Fruit fly (Drosophila melanogaster) whole organism, embryonic: ENCODE measurements around the gene CG15023.

Experiments used
- Atf-2 ChIP-seq: fragments of 200-800 bp; sonication (Bioruptor generic); optimal IDR thresholded peaks from 2 replicates; lab custom pipeline; 2016; ENCODE audit warnings: missing biosample characterization, missing genetic modification characterization
- CG10147 ChIP-seq: fragments of 200-800 bp; sonication (Bioruptor generic); optimal IDR thresholded peaks from 2 replicates; lab custom pipeline; 2019; ENCODE audit warnings: missing biosample characterization, mild to moderate bottlenecking, missing genetic modification characterization, moderate library complexity
- CG1024 ChIP-seq: fragments of 200-800 bp; sonication (Bioruptor generic); IDR thresholded peaks from 2 replicates; pipeline ENCODE4 v1.3.6; 2022; ENCODE audit warnings: missing biosample characterization, missing genetic modification characterization
- CG10321 ChIP-seq: fragments of 200-800 bp; sonication (Bioruptor generic); IDR thresholded peaks from 2 replicates; pipeline ENCODE4 v1.3.6; 2022; ENCODE audit warnings: missing biosample characterization, missing genetic modification characterization
- CG10431 ChIP-seq: fragments of 200-800 bp; sonication (Bioruptor generic); optimal IDR thresholded peaks from 3 replicates; lab custom pipeline; 2018; ENCODE audit warnings: missing biosample characterization, mild to moderate bottlenecking, missing genetic modification characterization
- CG10543 ChIP-seq: fragments of 200-800 bp; sonication (Bioruptor generic); optimal IDR thresholded peaks from 3 replicates; lab custom pipeline; 2017; ENCODE audit warnings: missing biosample characterization, mild to moderate bottlenecking, missing genetic modification characterization, moderate library complexity
- CG11093 ChIP-seq: fragments of 200-800 bp; sonication (Bioruptor generic); IDR thresholded peaks from 3 replicates; pipeline ENCODE4 v1.3.6; 2022; ENCODE audit warnings: missing biosample characterization, missing genetic modification characterization
- CG12236 ChIP-seq: fragments of 200-800 bp; sonication (Bioruptor generic); optimal IDR thresholded peaks from 2 replicates; lab custom pipeline; 2016; ENCODE audit warnings: missing biosample characterization, missing genetic modification characterization
- CG13424 ChIP-seq: fragments of 200-800 bp; sonication (Bioruptor generic); optimal IDR thresholded peaks from 2 replicates; lab custom pipeline; 2019; ENCODE audit warnings: missing biosample characterization, mild to moderate bottlenecking, missing genetic modification characterization, moderate library complexity
- CG15479 ChIP-seq: fragments of 200-800 bp; sonication (Bioruptor generic); optimal IDR thresholded peaks from 3 replicates; lab custom pipeline; 2019; ENCODE audit warnings: missing biosample characterization, mild to moderate bottlenecking, missing genetic modification characterization, moderate library complexity
- CG1602 ChIP-seq: fragments of 200-800 bp; sonication (Bioruptor generic); optimal IDR thresholded peaks from 3 replicates; lab custom pipeline; 2016; ENCODE audit warnings: missing biosample characterization, missing genetic modification characterization
- CG17186 ChIP-seq: fragments of 200-800 bp; sonication (Bioruptor generic); optimal IDR thresholded peaks from 3 replicates; lab custom pipeline; 2017; ENCODE audit warnings: missing biosample characterization, missing genetic modification reagents, missing genetic modification characterization
- CG2116 ChIP-seq: fragments of 200-800 bp; sonication (Bioruptor generic); optimal IDR thresholded peaks from 3 replicates; lab custom pipeline; 2018; ENCODE audit warnings: missing biosample characterization, mild to moderate bottlenecking, missing genetic modification characterization
- CG2199 ChIP-seq: fragments of 200-800 bp; sonication (Bioruptor generic); IDR thresholded peaks from 3 replicates; pipeline ENCODE4 v1.3.6; 2022; ENCODE audit warnings: missing biosample characterization, missing genetic modification characterization
- CG33557 ChIP-seq: fragments of 200-800 bp; sonication (Bioruptor generic); optimal IDR thresholded peaks from 2 replicates; lab custom pipeline; 2019; ENCODE audit warnings: missing biosample characterization, mild to moderate bottlenecking, missing genetic modification characterization, moderate library complexity
- CG34224 ChIP-seq: fragments of 200-800 bp; sonication (Bioruptor generic); IDR thresholded peaks from 3 replicates; pipeline ENCODE4 v1.3.6; 2022; ENCODE audit warnings: missing biosample characterization, missing genetic modification characterization; ENCODE audit not compliant: partially characterized antibody
- CG4404 ChIP-seq: fragments of 200-800 bp; sonication (Bioruptor generic); IDR thresholded peaks from 2 replicates; pipeline ENCODE4 v1.3.6; 2022; ENCODE audit warnings: missing biosample characterization, missing genetic modification characterization
- CG4617 ChIP-seq: fragments of 200-800 bp; sonication (Bioruptor generic); optimal IDR thresholded peaks from 3 replicates; lab custom pipeline; 2016; ENCODE audit warnings: missing biosample characterization, missing genetic modification characterization, borderline replicate concordance
- CG6765 ChIP-seq: fragments of 200-800 bp; sonication (Bioruptor generic); optimal IDR thresholded peaks from 3 replicates; lab custom pipeline; 2017; ENCODE audit warnings: missing biosample characterization, mild to moderate bottlenecking, missing genetic modification characterization
- CG7963 ChIP-seq: fragments of 200-800 bp; sonication (Bioruptor generic); IDR thresholded peaks from 3 replicates; pipeline ENCODE4 v1.3.6; 2022; ENCODE audit warnings: missing biosample characterization, missing genetic modification characterization; ENCODE audit not compliant: partially characterized antibody
- CG8765 ChIP-seq: fragments of 200-800 bp; sonication (Bioruptor generic); IDR thresholded peaks from 2 replicates; pipeline ENCODE4 v1.3.6; 2022; ENCODE audit warnings: missing biosample characterization, missing genetic modification characterization
- Camta ChIP-seq: fragments of 200-800 bp; sonication (Bioruptor generic); optimal IDR thresholded peaks from 2 replicates; lab custom pipeline; 2016; ENCODE audit warnings: missing biosample characterization, missing genetic modification characterization
- D ChIP-seq, 2 experiments: fragments of 200-800 bp in 1 of 2; fragments of >200 bp in 1 of 2; sonication (Bioruptor generic) in 1 of 2; optimal IDR thresholded peaks; 2 replicates in 1 of 2; 3 replicates in 1 of 2; lab custom pipeline; 2017; ENCODE audit warnings: mild to moderate bottlenecking in 1 of 2, missing biosample characterization in 1 of 2, missing genetic modification characterization in 1 of 2, missing genetic modification reagents in 1 of 2
- Dek ChIP-seq: fragments of 200-800 bp; sonication (Bioruptor generic); optimal IDR thresholded peaks from 3 replicates; lab custom pipeline; 2019; ENCODE audit warnings: missing biosample characterization, mild to moderate bottlenecking, missing genetic modification characterization, moderate library complexity
- Dll ChIP-seq: fragments of 200-800 bp; sonication (Bioruptor generic); IDR thresholded peaks from 4 replicates; pipeline ENCODE4 v1.3.6; 2022; ENCODE audit warnings: missing biosample characterization, missing genetic modification characterization; ENCODE audit not compliant: partially characterized antibody
- E2f2 ChIP-seq: fragments of 200-800 bp; sonication (Bioruptor generic); IDR thresholded peaks from 2 replicates; pipeline ENCODE4 v1.3.6; 2022; ENCODE audit warnings: missing biosample characterization, missing genetic modification characterization
- ERR ChIP-seq: fragments of 200-800 bp; sonication (Bioruptor generic); optimal IDR thresholded peaks from 2 replicates; lab custom pipeline; 2016; ENCODE audit warnings: missing biosample characterization, missing genetic modification characterization
- H2.0 ChIP-seq: fragments of 200-800 bp; sonication (Bioruptor generic); IDR thresholded peaks from 2 replicates; pipeline ENCODE4 v1.3.6; 2022; ENCODE audit warnings: missing biosample characterization, missing genetic modification characterization
- Hand ChIP-seq: fragments of 200-800 bp; sonication (Bioruptor generic); optimal IDR thresholded peaks from 2 replicates; lab custom pipeline; 2017; ENCODE audit warnings: mild to moderate bottlenecking, missing biosample characterization, missing genetic modification reagents, missing genetic modification characterization
- MESR4 ChIP-seq: fragments of 200-800 bp; sonication (Bioruptor generic); optimal IDR thresholded peaks from 2 replicates; lab custom pipeline; 2018; ENCODE audit warnings: missing biosample characterization, mild to moderate bottlenecking, missing genetic modification characterization, moderate library complexity
- NfI ChIP-seq: fragments of 200-800 bp; sonication (Bioruptor generic); optimal IDR thresholded peaks from 3 replicates; lab custom pipeline; 2018; ENCODE audit warnings: missing biosample characterization, mild to moderate bottlenecking, missing genetic modification characterization, moderate library complexity
- Ptx1 ChIP-seq: fragments of 200-800 bp; sonication (Bioruptor generic); IDR thresholded peaks from 2 replicates; pipeline ENCODE4 v1.3.6; 2022; ENCODE audit warnings: missing biosample characterization, missing genetic modification characterization
- Sox102F ChIP-seq: fragments of 200-800 bp; sonication (Bioruptor generic); optimal IDR thresholded peaks from 2 replicates; lab custom pipeline; 2018; ENCODE audit warnings: missing biosample characterization, mild to moderate bottlenecking, missing genetic modification characterization, moderate library complexity
- Usf ChIP-seq: fragments of 200-800 bp; sonication (Bioruptor generic); optimal IDR thresholded peaks from 2 replicates; lab custom pipeline; 2017; ENCODE audit warnings: missing genotype, missing biosample characterization, missing genetic modification characterization
- dimm ChIP-seq: fragments of 200-800 bp; sonication (Bioruptor generic); IDR thresholded peaks from 2 replicates; pipeline ENCODE4 v1.3.6; 2022; ENCODE audit warnings: missing biosample characterization, missing genetic modification characterization
- disco-r ChIP-seq: fragments of 200-800 bp; sonication (Bioruptor generic); optimal IDR thresholded peaks from 2 replicates; lab custom pipeline; 2016; ENCODE audit warnings: missing biosample characterization, missing genetic modification characterization
- dmrt11E ChIP-seq: fragments of 200-800 bp; sonication (Bioruptor generic); optimal IDR thresholded peaks from 3 replicates; lab custom pipeline; 2018; ENCODE audit warnings: missing biosample characterization, mild to moderate bottlenecking, missing genetic modification characterization, moderate library complexity
- ems ChIP-seq: fragments of 200-800 bp; sonication (Bioruptor generic); optimal IDR thresholded peaks from 3 replicates; lab custom pipeline; 2016; ENCODE audit warnings: missing biosample characterization, missing genetic modification characterization
- grau ChIP-seq: fragments of 200-800 bp; optimal IDR thresholded peaks from 3 replicates; lab custom pipeline; 2019; ENCODE audit warnings: missing biosample characterization, mild to moderate bottlenecking, missing genetic modification characterization, moderate library complexity
- gro ChIP-seq: fragments of 200-800 bp; sonication (Bioruptor generic); optimal IDR thresholded peaks from 2 replicates; lab custom pipeline; 2016; ENCODE audit warnings: missing biosample characterization, missing genetic modification characterization
- hb ChIP-seq: fragments of 200-800 bp; sonication (Bioruptor generic); IDR thresholded peaks from 3 replicates; pipeline ENCODE4 v1.3.6; 2022; ENCODE audit warnings: missing biosample characterization, missing genetic modification characterization; ENCODE audit not compliant: partially characterized antibody
- jing ChIP-seq: fragments of 200-800 bp; sonication (Bioruptor generic); optimal IDR thresholded peaks from 2 replicates; lab custom pipeline; 2018; ENCODE audit warnings: missing biosample characterization, mild to moderate bottlenecking, missing genetic modification characterization
- knrl ChIP-seq: fragments of 200-800 bp; sonication (Bioruptor generic); IDR thresholded peaks from 3 replicates; pipeline ENCODE4 v1.3.6; 2022; ENCODE audit warnings: missing biosample characterization, missing genetic modification characterization; ENCODE audit not compliant: partially characterized antibody
- mam ChIP-seq: fragments of 200-800 bp; sonication (Bioruptor generic); optimal IDR thresholded peaks from 3 replicates; lab custom pipeline; 2016; ENCODE audit warnings: missing biosample characterization, missing genetic modification characterization
- nmo ChIP-seq: fragments of 200-800 bp; sonication (Bioruptor generic); optimal IDR thresholded peaks from 2 replicates; lab custom pipeline; 2018; ENCODE audit warnings: missing biosample characterization, mild to moderate bottlenecking, missing genetic modification characterization, moderate library complexity
- seq ChIP-seq: fragments of 200-800 bp; sonication (Bioruptor generic); IDR thresholded peaks from 2 replicates; pipeline ENCODE4 v1.3.6; 2022; ENCODE audit warnings: missing biosample characterization, missing genetic modification characterization
- sug ChIP-seq: fragments of 200-800 bp; optimal IDR thresholded peaks from 2 replicates; lab custom pipeline; 2019; ENCODE audit warnings: missing biosample characterization, mild to moderate bottlenecking, missing genetic modification characterization, moderate library complexity
- trem ChIP-seq: fragments of 200-800 bp; optimal IDR thresholded peaks from 3 replicates; lab custom pipeline; 2019; ENCODE audit warnings: missing biosample characterization, mild to moderate bottlenecking, missing genetic modification characterization, moderate library complexity
- usp ChIP-seq: fragments of >200 bp; optimal IDR thresholded peaks from 2 replicates; lab custom pipeline; 2017; ENCODE audit warnings: missing biosample characterization, missing genetic modification characterization

Gene CG15023

DNA sequence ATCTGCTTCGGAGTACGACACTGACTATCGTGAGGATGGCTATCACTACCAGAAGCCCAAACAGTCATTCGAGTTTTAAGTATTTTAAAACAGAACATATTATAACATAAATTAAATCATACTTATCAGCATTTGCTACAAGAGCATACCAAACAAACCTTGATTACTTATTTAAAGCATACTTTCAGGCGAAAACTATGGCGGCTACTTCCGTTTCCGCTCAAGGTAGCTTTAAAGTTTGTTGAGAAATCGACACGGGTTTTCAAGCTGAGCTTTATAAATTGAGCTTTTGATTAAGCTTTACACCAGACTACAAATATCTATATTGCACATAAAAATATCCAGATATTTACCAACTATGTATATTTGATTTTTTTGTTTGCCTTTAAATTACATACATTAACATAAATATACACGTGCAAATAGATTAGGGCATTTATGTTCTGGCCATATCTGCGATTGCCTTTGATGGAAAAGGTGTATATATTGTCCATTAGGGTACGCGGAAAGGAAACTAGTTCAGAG lies 13.7 kb upstream of the CG15023 start (continued):
- peak; percentile 37 for TF ChIP-seq dmrt11E (tag; lab: Kevin White, UChicago)
- TF ChIP-seq jing (GFP tag; lab: Kevin White, UChicago) = peak; percentile 36
- TF ChIP-seq trem (tag; lab: Kevin White, UChicago) = peak; percentile 57
- TF ChIP-seq Usf = no peak
- peak; percentile 57 for TF ChIP-seq MESR4 (GFP tag; lab: Kevin White, UChicago)
- peak; percentile 84 for TF ChIP-seq CG10431 (GFP tag; lab: Kevin White, UChicago)
- peak; percentile 21 for TF ChIP-seq mam (GFP tag; lab: Kevin White, UChicago)
- TF ChIP-seq CG4617 (GFP tag; lab: Kevin White, UChicago) = peak; percentile 40
- TF ChIP-seq D (optimal IDR thresholded peaks at IDR 0.05; lab: Kevin White, UChicago) = no peak
- TF ChIP-seq D (GFP tag; optimal IDR thresholded peaks at IDR 0.05; lab: Kevin White, UChicago) = peak; percentile 73
- peak; percentile 95 for TF ChIP-seq NfI (GFP tag; lab: Kevin White, UChicago)
- peak; percentile 69 for TF ChIP-seq Sox102F
- no peak for TF ChIP-seq CG34224 (GFP tag; lab: Robert Waterston, UW)
- no peak for TF ChIP-seq CG4404 (GFP tag; lab: Robert Waterston, UW)
- TF ChIP-seq CG33557 (GFP tag; lab: Kevin White, UChicago) = peak; percentile 60
- TF ChIP-seq CG1024 (GFP tag; lab: Robert Waterston, UW) = peak; percentile 65
- no peak for TF ChIP-seq knrl
- no peak for TF ChIP-seq CG1602 (GFP tag; lab: Kevin White, UChicago)
- peak; percentile 83 for TF ChIP-seq gro (GFP tag; lab: Kevin White, UChicago)
- TF ChIP-seq sug = peak; percentile 72
- TF ChIP-seq Ptx1 = no peak; the same call in 1 of the 2 replicates
- no peak for TF ChIP-seq CG10321
- peak; percentile 89 for TF ChIP-seq Hand (GFP tag; lab: Kevin White, UChicago)
- peak; percentile 79 for TF ChIP-seq CG12236 (GFP tag; lab: Kevin White, UChicago)
- TF ChIP-seq hb (GFP tag; lab: Robert Waterston, UW) = no peak
- TF ChIP-seq seq (GFP tag; lab: Robert Waterston, UW) = peak; percentile 75
- peak; percentile 85 for TF ChIP-seq CG10543 (GFP tag; lab: Kevin White, UChicago)
- TF ChIP-seq Dek (tag; lab: Kevin White, UChicago) = peak; percentile 44
- TF ChIP-seq grau (tag; lab: Kevin White, UChicago) = peak; percentile 69
- peak; percentile 53 for TF ChIP-seq CG17186
- peak; percentile 51; the same call in 1 of the 2 replicates for TF ChIP-seq E2f2 (GFP tag; lab: Robert Waterston, UW)
- no peak for TF ChIP-seq ERR
- TF ChIP-seq CG15479 (GFP tag; lab: Kevin White, UChicago) = no peak
- peak; percentile 72 for TF ChIP-seq disco-r (GFP tag; lab: Kevin White, UChicago)
- TF ChIP-seq dimm = no peak
- TF ChIP-seq CG2199 (GFP tag; lab: Robert Waterston, UW) = no peak
- TF ChIP-seq ems (GFP tag; lab: Kevin White, UChicago) = peak; percentile 70
- TF ChIP-seq CG2116 = peak; percentile 82
- no peak for TF ChIP-seq CG11093 (GFP tag; lab: Robert Waterston, UW)
- no peak for TF ChIP-seq Dll (GFP tag; lab: Robert Waterston, UW)
- TF ChIP-seq nmo = peak; percentile 34
- TF ChIP-seq H2.0 (GFP tag; lab: Robert Waterston, UW) = peak; percentile 57
- TF ChIP-seq Camta = peak; percentile 79
- peak; percentile 64 for TF ChIP-seq CG13424 (tag; lab: Kevin White, UChicago)
- peak; percentile 88 for TF ChIP-seq CG10147 (GFP tag; lab: Kevin White, UChicago)
- TF ChIP-seq Atf-2 (GFP tag; lab: Kevin White, UChicago) = no peak
- peak; percentile 98 for TF ChIP-seq CG6765 (GFP tag; lab: Kevin White, UChicago)
- no peak for TF ChIP-seq CG8765
- TF ChIP-seq CG7963 = no peak
- TF ChIP-seq usp (GFP tag; lab: Kevin White, UChicago) = no peak
